Worm (Caenorhabditis elegans): Measurements from ENCODE around the gene pgap-2.

DNA sequence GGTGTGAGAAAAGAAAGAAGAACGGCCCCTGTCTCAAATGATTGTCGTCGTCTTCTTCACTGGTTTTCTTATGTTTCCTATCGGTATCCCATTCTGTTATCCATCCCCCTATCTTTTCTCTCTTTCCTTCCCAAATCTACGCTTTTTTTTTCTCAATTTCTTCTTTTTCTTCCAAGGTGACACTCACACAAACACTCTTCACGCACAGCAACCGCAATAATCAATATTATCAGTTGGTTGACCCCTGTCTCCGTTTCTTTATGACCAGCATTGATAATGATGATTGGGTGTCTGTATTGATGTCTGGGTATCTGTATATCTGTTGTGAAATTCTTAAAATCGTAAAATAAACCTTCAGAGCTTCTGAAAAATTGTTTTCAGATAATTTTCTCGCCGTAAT lies 35.5 kb downstream of the pgap-2 start:
- no peak for TF ChIP-seq lin-35 (GFP tag; optimal IDR thresholded peaks at IDR 0.05)
- no peak for TF ChIP-seq ceh-79 (tag; optimal IDR thresholded peaks at IDR 0.05)
- TF ChIP-seq akir-1 (GFP tag; optimal IDR thresholded peaks at IDR 0.05): no peak
- TF ChIP-seq F49E8.2 (tag; optimal IDR thresholded peaks at IDR 0.05; ENCODE audit: insufficient read depth): no peak
- TF ChIP-seq attf-6 (GFP tag; IDR thresholded peaks at IDR 0.05): no peak
- TF ChIP-seq unc-62 (GFP tag; optimal IDR thresholded peaks at IDR 0.05): no peak
- no peak for TF ChIP-seq efl-1 (GFP tag; optimal IDR thresholded peaks at IDR 0.05)
- no peak for TF ChIP-seq snpc-4 (GFP tag; optimal IDR thresholded peaks at IDR 0.05)
- no peak for TF ChIP-seq snpc-4 (tag; optimal IDR thresholded peaks at IDR 0.05)
- no peak for TF ChIP-seq pha-4 (tag; optimal IDR thresholded peaks at IDR 0.05)
- TF ChIP-seq lsl-1 (GFP tag; optimal IDR thresholded peaks at IDR 0.05): no peak
- no peak for TF ChIP-seq dpl-1 (GFP tag; optimal IDR thresholded peaks at IDR 0.05)

All from whole organism, young adult.